Fruit fly (Drosophila melanogaster): Measurements from ENCODE around the gene Lamtor5.

Gene Lamtor5

DNA sequence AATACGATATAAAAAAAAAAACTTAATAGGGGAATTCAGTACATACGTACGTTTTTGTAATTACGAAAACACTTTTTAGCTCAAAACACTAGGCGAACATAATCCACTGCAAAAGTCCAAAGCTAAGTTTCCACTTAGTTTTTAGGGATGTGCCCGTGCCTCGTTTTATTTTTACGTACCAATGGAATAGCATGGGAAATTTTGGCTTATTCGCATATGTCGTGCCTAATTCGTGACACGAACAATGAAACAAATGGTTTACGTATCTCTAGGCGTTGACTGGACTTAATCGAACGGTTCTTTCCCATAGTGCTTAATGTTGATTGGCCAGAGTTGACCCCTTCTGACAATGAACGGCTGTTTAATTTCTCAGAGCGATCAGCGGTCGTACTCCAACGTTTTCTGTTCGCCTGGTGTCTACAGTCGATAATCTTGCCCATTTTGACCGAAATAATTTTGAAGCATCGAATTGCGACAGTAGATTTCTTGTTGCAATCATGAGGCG lies 20.9 kb upstream of the Lamtor5 start, which contains the start of gene CG14818:
Gene CG14818 (minus strand): TSS at position 169 of the 505 bp plus-strand sequence.
- TF ChIP-seq pan (optimal IDR thresholded peaks at IDR 0.05), result no peak
- no peak for TF ChIP-seq EcR (GFP tag; optimal IDR thresholded peaks at IDR 0.05)

DNA sequence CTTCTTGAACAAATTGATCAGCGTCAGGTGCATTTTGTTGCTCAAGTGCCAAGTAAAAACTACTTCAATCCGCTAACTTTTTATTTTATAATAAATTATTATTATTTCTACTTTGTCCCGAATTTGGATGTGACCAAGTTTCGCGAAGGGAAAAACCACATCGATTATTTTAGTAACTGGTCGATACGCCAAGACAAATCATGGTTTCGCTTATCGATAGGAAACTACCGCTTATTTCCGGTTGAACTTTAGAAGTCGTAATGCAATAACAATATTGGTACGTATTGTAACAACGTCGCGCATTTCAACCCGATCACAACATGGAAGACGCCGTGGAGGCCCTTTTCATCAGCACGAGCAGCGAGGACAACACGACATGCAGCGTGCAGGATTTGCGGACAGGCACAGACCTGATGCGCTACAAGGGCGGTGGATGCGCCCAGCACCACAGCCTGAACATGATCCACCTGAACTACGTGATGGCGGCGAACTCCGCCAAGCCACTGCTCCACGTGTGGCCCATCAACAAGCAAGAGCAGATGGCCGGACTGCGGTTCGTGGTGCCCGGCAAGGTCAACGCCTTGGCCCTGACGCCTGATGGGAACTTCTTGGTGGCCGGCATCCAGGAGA lies 18.5 kb upstream of the Lamtor5 start, which contains the start of the genes CG14817 and CG14805:
Gene CG14817 (minus strand): TSS at position 164 of the 630 bp plus-strand sequence.
Gene CG14805 (plus strand): TSS at position 211 of the 630 bp plus-strand sequence.
- no peak for TF ChIP-seq usp (GFP tag; optimal IDR thresholded peaks at IDR 0.05)
- TF ChIP-seq psq (optimal IDR thresholded peaks at IDR 0.05), result no peak
- no peak for TF ChIP-seq Dll (optimal IDR thresholded peaks at IDR 0.05)
- no peak for TF ChIP-seq pan (optimal IDR thresholded peaks at IDR 0.05)
- TF ChIP-seq CG8478 (optimal IDR thresholded peaks at IDR 0.05), result no peak
- no peak for TF ChIP-seq EcR (GFP tag; optimal IDR thresholded peaks at IDR 0.05)

DNA sequence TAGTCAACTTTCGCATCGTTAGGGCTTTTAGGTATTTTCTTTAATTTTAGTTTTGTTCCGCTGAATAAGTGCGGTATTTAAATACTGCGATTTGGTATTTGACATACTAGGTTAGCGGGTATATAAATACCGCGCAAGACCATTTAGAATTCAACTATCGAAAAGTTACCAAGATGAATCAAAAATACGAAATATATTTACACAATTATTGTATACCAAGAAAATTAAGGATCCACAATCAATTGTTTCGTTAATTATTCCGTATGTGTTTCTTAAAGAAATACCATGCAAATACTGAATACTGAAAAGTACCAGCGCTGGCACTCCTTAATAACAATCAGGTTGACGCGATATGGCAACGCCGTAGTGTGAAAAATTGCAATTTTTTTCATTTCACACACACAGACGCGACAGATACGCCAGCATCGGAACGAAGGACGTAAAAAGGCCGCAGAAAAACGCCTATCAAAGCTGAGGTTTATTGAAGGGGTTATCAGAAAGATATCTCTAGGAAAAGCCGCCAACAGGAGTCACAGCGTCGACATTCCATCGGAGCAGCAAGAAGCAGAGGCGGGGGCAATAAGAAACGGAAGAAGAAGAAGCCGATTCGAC lies 14.8 kb upstream of the Lamtor5 start, which contains the start of the genes Pgam5 and Vps26:
Gene Pgam5 (minus strand): TSS at position 51 of the 612 bp plus-strand sequence.
Gene Vps26 (plus strand): TSS at position 339 of the 612 bp plus-strand sequence.
- TF ChIP-seq CG8478 (optimal IDR thresholded peaks at IDR 0.05) (no peak), pan (optimal IDR thresholded peaks at IDR 0.05) (no peak), EcR (GFP tag; optimal IDR thresholded peaks at IDR 0.05) (no peak), usp (GFP tag; optimal IDR thresholded peaks at IDR 0.05) (no peak), psq (optimal IDR thresholded peaks at IDR 0.05) (no peak), Dll (optimal IDR thresholded peaks at IDR 0.05) (no peak)

DNA sequence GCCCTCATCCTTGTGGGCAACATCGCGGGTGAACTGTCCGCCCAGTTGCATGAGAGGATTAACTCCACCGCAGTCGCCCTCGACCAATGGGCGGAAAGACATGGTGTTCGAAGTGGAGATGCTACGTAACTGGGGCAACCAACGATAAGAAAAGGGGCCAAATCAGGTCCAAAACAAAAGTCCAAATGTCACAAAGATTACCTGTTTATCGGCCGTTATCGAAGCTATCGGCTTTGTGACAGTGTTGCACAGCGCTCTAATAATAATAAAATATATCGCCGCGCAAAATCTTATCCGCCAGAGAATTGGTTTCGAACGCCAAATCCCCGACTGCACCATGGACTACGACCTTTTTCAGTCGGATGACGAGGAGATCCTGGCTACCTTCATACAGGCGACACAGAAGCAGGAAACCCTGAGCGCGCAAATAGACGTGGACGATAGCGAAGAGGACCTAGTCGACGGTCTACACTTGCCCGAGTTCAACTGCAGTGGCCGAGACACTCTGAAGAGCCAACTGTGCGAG lies 9.9 kb upstream of the Lamtor5 start, which contains the start of the genes CG14803 and Pex5:
Gene CG14803 (plus strand): TSS at position 285 of the 526 bp plus-strand sequence.
Gene Pex5 (minus strand): TSS at position 476 of the 526 bp plus-strand sequence.
- TF ChIP-seq pan (optimal IDR thresholded peaks at IDR 0.05) (no peak), usp (GFP tag; optimal IDR thresholded peaks at IDR 0.05) (no peak), EcR (GFP tag; optimal IDR thresholded peaks at IDR 0.05) (no peak), Dll (optimal IDR thresholded peaks at IDR 0.05) (no peak), psq (optimal IDR thresholded peaks at IDR 0.05) (no peak), CG8478 (optimal IDR thresholded peaks at IDR 0.05) (no peak)

DNA sequence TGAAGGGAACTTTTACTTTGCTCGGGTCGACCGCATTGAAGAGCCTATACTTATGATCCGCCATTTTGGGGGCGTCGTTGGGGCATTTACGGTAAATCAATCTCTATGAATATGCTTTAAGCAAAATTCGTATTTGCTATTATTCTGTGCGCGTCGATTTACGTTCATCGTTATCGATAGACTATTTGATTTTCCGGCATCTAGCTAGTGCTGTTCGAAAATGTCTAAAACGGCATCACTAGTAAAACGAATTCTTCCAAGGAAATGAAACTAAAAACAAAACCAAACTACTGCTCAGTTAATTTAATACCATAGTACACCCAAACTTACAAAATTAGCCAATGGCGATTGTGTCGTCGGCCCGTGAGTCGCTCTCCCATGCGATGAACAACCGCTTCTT lies 6.9 kb upstream of the Lamtor5 start, which contains the start of the genes Gcna and MED18:
Gene Gcna (minus strand): TSS at position 163 of the 400 bp plus-strand sequence.
Gene MED18 (plus strand): TSS at position 237 of the 400 bp plus-strand sequence.
- TF ChIP-seq Dll (optimal IDR thresholded peaks at IDR 0.05) (no peak), CG8478 (optimal IDR thresholded peaks at IDR 0.05) (no peak), psq (optimal IDR thresholded peaks at IDR 0.05) (no peak), usp (GFP tag; optimal IDR thresholded peaks at IDR 0.05) (no peak), EcR (GFP tag; optimal IDR thresholded peaks at IDR 0.05) (no peak)

DNA sequence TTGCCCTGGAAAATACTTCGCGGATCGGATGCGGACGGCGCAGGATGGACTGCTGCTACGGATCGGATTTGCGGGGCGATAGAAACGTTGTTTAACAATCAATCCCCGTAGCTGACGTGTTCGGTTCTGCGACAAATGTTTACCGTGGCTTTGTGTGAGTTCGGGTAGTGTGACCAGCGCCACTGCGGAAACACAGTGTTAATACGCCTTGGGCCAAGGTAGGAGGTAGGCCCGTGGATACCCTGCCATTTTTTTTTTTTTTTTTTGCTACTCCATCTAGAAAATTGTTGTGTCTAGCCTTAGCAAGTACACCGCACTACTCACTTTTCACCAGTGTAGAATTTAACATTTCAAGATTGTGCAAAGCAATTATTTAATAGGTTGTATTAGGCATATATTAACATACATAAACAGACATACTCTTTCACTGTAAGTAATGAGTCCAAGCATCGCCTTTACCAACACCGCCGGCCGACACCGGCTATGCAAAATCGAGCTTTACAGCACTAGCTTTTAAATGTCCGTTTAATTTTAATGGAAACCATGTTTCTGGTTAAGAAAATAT lies 2.9 kb upstream of the Lamtor5 start, which contains the start of gene deltaCOP:
Gene deltaCOP (minus strand): TSS at position 171 of the 565 bp plus-strand sequence.
- TF ChIP-seq Dll (optimal IDR thresholded peaks at IDR 0.05) (no peak), pan (optimal IDR thresholded peaks at IDR 0.05) (peak; percentile 70)

DNA sequence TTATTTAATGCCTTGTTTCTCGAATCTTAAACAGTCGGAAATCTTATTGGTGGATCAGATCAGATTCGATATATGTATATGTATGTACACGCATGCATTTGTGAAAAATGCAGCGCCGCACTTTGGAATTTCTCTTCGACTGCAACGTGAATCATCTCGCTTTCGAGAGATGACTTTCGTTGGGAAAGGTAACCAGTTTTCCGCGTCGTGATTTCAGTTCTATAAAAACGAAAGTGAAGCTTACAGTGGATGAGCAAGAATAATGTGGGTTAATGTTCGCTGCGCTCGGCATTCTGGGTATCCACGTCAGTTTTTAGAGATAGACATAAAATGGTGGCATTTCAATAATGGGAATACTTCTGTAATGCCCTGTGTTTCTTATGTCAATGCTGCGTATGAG lies 2.2 kb downstream of the Lamtor5 start:
- no peak for TF ChIP-seq psq (optimal IDR thresholded peaks at IDR 0.05)
- TF ChIP-seq CG8478 (optimal IDR thresholded peaks at IDR 0.05), result no peak
- no peak for TF ChIP-seq Dll (optimal IDR thresholded peaks at IDR 0.05)
- TF ChIP-seq pan (optimal IDR thresholded peaks at IDR 0.05), result no peak
- TF ChIP-seq EcR (GFP tag; optimal IDR thresholded peaks at IDR 0.05), result no peak
- TF ChIP-seq usp (GFP tag; optimal IDR thresholded peaks at IDR 0.05), result no peak

DNA sequence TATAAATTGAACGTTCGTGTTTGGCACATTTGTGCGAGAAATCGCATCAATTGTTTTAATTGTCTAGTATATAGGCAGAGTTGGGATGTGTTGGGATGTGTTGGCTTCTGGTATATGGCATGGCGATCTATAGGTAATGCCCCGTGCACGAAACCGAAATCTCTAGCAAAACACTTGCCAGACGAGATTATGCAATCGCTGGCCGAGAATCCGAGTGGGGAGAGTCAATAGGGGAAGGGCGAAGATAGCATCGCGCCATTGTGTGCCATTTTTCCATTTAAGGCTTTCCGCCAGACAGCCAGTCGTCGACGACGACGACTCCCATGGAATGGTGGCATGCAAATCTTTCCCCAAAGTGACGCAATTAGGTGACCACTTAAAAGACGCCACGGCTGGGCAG lies 3.9 kb downstream of the Lamtor5 start:
- TF ChIP-seq Dll (optimal IDR thresholded peaks at IDR 0.05) (no peak), EcR (GFP tag; optimal IDR thresholded peaks at IDR 0.05) (no peak), pan (optimal IDR thresholded peaks at IDR 0.05) (no peak), CG8478 (optimal IDR thresholded peaks at IDR 0.05) (no peak), usp (GFP tag; optimal IDR thresholded peaks at IDR 0.05) (no peak), psq (optimal IDR thresholded peaks at IDR 0.05) (no peak)

DNA sequence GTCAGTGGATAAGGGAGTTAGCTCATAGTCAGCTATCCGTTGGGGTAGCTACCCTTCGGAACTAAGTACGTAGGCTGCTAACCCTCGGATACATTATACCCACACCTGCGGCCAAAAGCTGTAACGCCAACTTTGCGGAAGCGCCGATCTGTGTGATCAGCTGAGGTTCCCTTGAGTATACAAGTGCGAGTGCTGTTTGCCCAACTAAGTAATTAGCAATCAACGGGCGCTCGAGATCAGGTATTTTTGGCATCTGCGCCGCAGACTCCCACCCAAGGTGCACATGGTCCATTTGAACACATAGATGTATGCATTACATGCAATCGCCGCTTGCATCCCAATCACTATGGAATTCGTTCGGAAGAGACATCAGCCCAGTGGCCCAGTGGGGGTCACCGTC lies 4.7 kb downstream of the Lamtor5 start:
- TF ChIP-seq psq (optimal IDR thresholded peaks at IDR 0.05) (no peak), EcR (GFP tag; optimal IDR thresholded peaks at IDR 0.05) (no peak), Dll (optimal IDR thresholded peaks at IDR 0.05) (no peak), CG8478 (optimal IDR thresholded peaks at IDR 0.05) (no peak), pan (optimal IDR thresholded peaks at IDR 0.05) (no peak), usp (GFP tag; optimal IDR thresholded peaks at IDR 0.05) (no peak)

DNA sequence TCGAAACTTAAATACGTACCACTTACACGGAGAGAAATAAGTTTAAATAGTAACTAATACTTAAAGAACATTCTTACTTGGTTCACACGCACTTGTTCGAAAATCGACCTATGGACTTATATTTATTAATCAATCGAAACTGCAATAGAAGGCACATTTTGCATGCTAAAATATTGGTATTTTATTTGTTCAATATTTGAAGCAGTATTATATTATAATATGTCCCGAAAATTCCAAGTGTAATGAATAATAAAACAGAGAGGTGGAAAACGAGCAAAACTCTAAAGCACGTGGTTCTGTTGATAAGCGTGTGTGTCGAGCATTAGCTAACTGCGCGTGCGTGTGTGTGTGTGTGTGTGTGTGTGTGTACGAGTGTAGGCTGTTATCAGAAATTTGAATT lies 8.9 kb downstream of the Lamtor5 start:
- TF ChIP-seq psq (optimal IDR thresholded peaks at IDR 0.05), result no peak
- no peak for TF ChIP-seq EcR (GFP tag; optimal IDR thresholded peaks at IDR 0.05)
- TF ChIP-seq Dll (optimal IDR thresholded peaks at IDR 0.05), result no peak
- TF ChIP-seq usp (GFP tag; optimal IDR thresholded peaks at IDR 0.05), result no peak
- no peak for TF ChIP-seq pan (optimal IDR thresholded peaks at IDR 0.05)
- TF ChIP-seq CG8478 (optimal IDR thresholded peaks at IDR 0.05), result no peak

DNA sequence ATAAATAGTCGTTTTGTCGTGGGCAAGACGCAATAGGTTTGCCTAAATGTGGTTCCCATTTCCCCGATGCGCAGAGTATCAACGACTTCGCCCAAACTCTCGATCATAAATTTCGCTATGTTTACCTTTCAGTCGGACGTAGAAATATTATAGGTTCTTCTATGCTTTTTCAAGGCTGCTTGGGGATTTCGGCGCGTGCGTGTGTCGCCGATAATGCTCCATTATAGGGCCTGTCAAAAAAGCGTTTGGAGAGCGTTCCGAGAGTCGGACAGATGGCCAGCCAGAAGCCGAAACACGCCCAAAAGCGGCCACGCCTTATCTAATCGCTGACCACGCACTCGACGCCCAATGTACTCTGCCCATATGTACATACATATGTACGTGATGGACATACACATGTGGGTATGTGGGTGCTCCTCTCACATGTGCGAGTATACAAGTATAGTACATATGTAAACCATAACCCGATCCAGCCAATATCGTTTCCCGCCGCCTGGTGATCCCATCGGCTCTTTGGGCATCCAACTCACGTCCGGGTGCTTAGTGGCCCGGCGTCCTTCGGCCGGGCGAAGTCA lies 10.1 kb downstream of the Lamtor5 start:
- no peak for TF ChIP-seq pan (optimal IDR thresholded peaks at IDR 0.05)
- no peak for TF ChIP-seq Dll (optimal IDR thresholded peaks at IDR 0.05)
- TF ChIP-seq psq (optimal IDR thresholded peaks at IDR 0.05), result no peak
- TF ChIP-seq usp (GFP tag; optimal IDR thresholded peaks at IDR 0.05), result no peak
- TF ChIP-seq CG8478 (optimal IDR thresholded peaks at IDR 0.05), result no peak
- no peak for TF ChIP-seq EcR (GFP tag; optimal IDR thresholded peaks at IDR 0.05)

Measured in whole organism.